Fruit fly (Drosophila melanogaster) whole organism, embryonic: ENCODE measurements around the gene CG31161.

Source experiments
- Abd-B ChIP-seq: fragments of 200-800 bp; sonication (Bioruptor generic); optimal IDR thresholded peaks from 2 replicates; lab custom pipeline; 2018; ENCODE audit warnings: missing biosample characterization, mild to moderate bottlenecking, missing genetic modification characterization, moderate library complexity
- Atf6 ChIP-seq: fragments of 200-800 bp; sonication (Bioruptor generic); IDR thresholded peaks from 2 replicates; pipeline ENCODE4 v1.3.6; 2022; ENCODE audit warnings: missing biosample characterization, missing genetic modification characterization
- Blimp-1 ChIP-seq: fragments of 200-800 bp; sonication (Bioruptor generic); optimal IDR thresholded peaks from 3 replicates; lab custom pipeline; 2018; ENCODE audit warnings: missing biosample characterization, missing genetic modification characterization, mild to moderate bottlenecking, moderate library complexity, missing genetic modification reagents
- CG10462 ChIP-seq: fragments of 200-800 bp; sonication (Bioruptor generic); optimal IDR thresholded peaks from 2 replicates; lab custom pipeline; 2016; ENCODE audit warnings: missing biosample characterization, missing genetic modification characterization
- CG10654 ChIP-seq: fragments of 200-800 bp; sonication (Bioruptor generic); optimal IDR thresholded peaks from 2 replicates; lab custom pipeline; 2016; ENCODE audit warnings: missing biosample characterization, missing genetic modification characterization
- CG11398 ChIP-seq: fragments of 200-800 bp; sonication (Bioruptor generic); optimal IDR thresholded peaks from 2 replicates; lab custom pipeline; 2016; ENCODE audit warnings: missing biosample characterization, missing genetic modification characterization
- CG11560 ChIP-seq: fragments of 200-800 bp; sonication (Bioruptor generic); IDR thresholded peaks from 3 replicates; pipeline ENCODE4 v1.3.6; 2022; ENCODE audit warnings: missing biosample characterization, missing genetic modification characterization
- CG12155 ChIP-seq: fragments of 200-800 bp; sonication (Bioruptor generic); optimal IDR thresholded peaks from 3 replicates; lab custom pipeline; 2016; ENCODE audit warnings: missing biosample characterization, missing genetic modification characterization
- CG12299 ChIP-seq: fragments of 200-800 bp; sonication (Bioruptor generic); optimal IDR thresholded peaks from 2 replicates; lab custom pipeline; 2018; ENCODE audit warnings: missing biosample characterization, mild to moderate bottlenecking, missing genetic modification characterization
- CG13296 ChIP-seq: fragments of 200-800 bp; sonication (Bioruptor generic); optimal IDR thresholded peaks from 3 replicates; lab custom pipeline; 2018; ENCODE audit warnings: missing biosample characterization, mild to moderate bottlenecking, missing genetic modification characterization
- CG13424 ChIP-seq: fragments of 200-800 bp; sonication (Bioruptor generic); optimal IDR thresholded peaks from 2 replicates; lab custom pipeline; 2019; ENCODE audit warnings: missing biosample characterization, mild to moderate bottlenecking, missing genetic modification characterization, moderate library complexity
- CG15479 ChIP-seq: fragments of 200-800 bp; sonication (Bioruptor generic); optimal IDR thresholded peaks from 3 replicates; lab custom pipeline; 2019; ENCODE audit warnings: missing biosample characterization, mild to moderate bottlenecking, missing genetic modification characterization, moderate library complexity
- CG15696 ChIP-seq: fragments of 200-800 bp; sonication (Bioruptor generic); optimal IDR thresholded peaks from 2 replicates; lab custom pipeline; 2019; ENCODE audit warnings: missing biosample characterization, mild to moderate bottlenecking, missing genetic modification characterization, moderate library complexity
- CG17568 ChIP-seq: fragments of 200-800 bp; sonication (Bioruptor generic); optimal IDR thresholded peaks from 2 replicates; lab custom pipeline; 2018; ENCODE audit warnings: missing biosample characterization, mild to moderate bottlenecking, missing genetic modification characterization, moderate library complexity
- CG18619 ChIP-seq: fragments of 200-800 bp; sonication (Bioruptor generic); optimal IDR thresholded peaks from 3 replicates; lab custom pipeline; 2017; ENCODE audit warnings: missing biosample characterization, mild to moderate bottlenecking, missing genetic modification characterization
- CG2889 ChIP-seq: fragments of 200-800 bp; sonication (Bioruptor generic); IDR thresholded peaks from 3 replicates; pipeline ENCODE4 v1.3.6; 2022; ENCODE audit warnings: missing biosample characterization, missing genetic modification characterization
- CG33213 ChIP-seq: fragments of 200-800 bp; sonication (Bioruptor generic); optimal IDR thresholded peaks from 3 replicates; lab custom pipeline; 2016; ENCODE audit warnings: missing biosample characterization, missing genetic modification characterization
- CG3726 ChIP-seq: fragments of 200-800 bp; sonication (Bioruptor generic); IDR thresholded peaks from 3 replicates; pipeline ENCODE4, ENCODE4 v1.3.6; 2022; ENCODE audit warnings: missing biosample characterization, missing genetic modification characterization
- CG4424 ChIP-seq: fragments of 200-800 bp; sonication (Bioruptor generic); optimal IDR thresholded peaks from 3 replicates; lab custom pipeline; 2016; ENCODE audit warnings: missing biosample characterization, missing genetic modification characterization
- CG4707 ChIP-seq: fragments of 200-800 bp; sonication (Bioruptor generic); optimal IDR thresholded peaks from 2 replicates; lab custom pipeline; 2018; ENCODE audit warnings: missing biosample characterization, mild to moderate bottlenecking, missing genetic modification characterization, moderate library complexity
- CG7786 ChIP-seq: fragments of 200-800 bp; sonication (Bioruptor generic); optimal IDR thresholded peaks from 2 replicates; lab custom pipeline; 2016; ENCODE audit warnings: missing biosample characterization, missing genetic modification characterization
- Dek ChIP-seq: fragments of 200-800 bp; sonication (Bioruptor generic); optimal IDR thresholded peaks from 3 replicates; lab custom pipeline; 2019; ENCODE audit warnings: missing biosample characterization, mild to moderate bottlenecking, missing genetic modification characterization, moderate library complexity
- Doc3 ChIP-seq: fragments of 200-800 bp; sonication (Bioruptor generic); IDR thresholded peaks from 3 replicates; pipeline ENCODE4 v1.3.6; 2022; ENCODE audit warnings: missing biosample characterization, missing genetic modification characterization; ENCODE audit not compliant: partially characterized antibody
- Fer1 ChIP-seq: fragments of 200-800 bp; sonication (Bioruptor generic); optimal IDR thresholded peaks from 2 replicates; lab custom pipeline; 2017; ENCODE audit warnings: missing biosample characterization, mild to moderate bottlenecking, missing genetic modification characterization
- HLH4C ChIP-seq: fragments of 200-800 bp; sonication (Bioruptor generic); IDR thresholded peaks from 3 replicates; pipeline ENCODE4 v1.3.6; 2022; ENCODE audit warnings: missing biosample characterization, missing genetic modification characterization; ENCODE audit not compliant: partially characterized antibody
- Hmr ChIP-seq: fragments of 200-800 bp; sonication (Bioruptor generic); optimal IDR thresholded peaks from 3 replicates; lab custom pipeline; 2017; ENCODE audit warnings: mild to moderate bottlenecking, missing biosample characterization, missing genetic modification reagents, missing genetic modification characterization
- Hr39 ChIP-seq: fragments of >200 bp; optimal IDR thresholded peaks from 2 replicates; lab custom pipeline; 2017
- Rx ChIP-seq: fragments of 200-800 bp; sonication (Bioruptor generic); IDR thresholded peaks from 2 replicates; pipeline ENCODE4 v1.3.6; 2022; ENCODE audit warnings: missing biosample characterization, missing genetic modification characterization
- Sox102F ChIP-seq: fragments of 200-800 bp; sonication (Bioruptor generic); optimal IDR thresholded peaks from 2 replicates; lab custom pipeline; 2018; ENCODE audit warnings: missing biosample characterization, mild to moderate bottlenecking, missing genetic modification characterization, moderate library complexity
- br ChIP-seq: fragments of >200 bp; optimal IDR thresholded peaks from 2 replicates; lab custom pipeline; 2017
- croc ChIP-seq: fragments of 200-800 bp; sonication (Bioruptor generic); conservative IDR thresholded peaks from 3 replicates; pipeline ENCODE4 v1.3.6; 2022; ENCODE audit warnings: missing biosample characterization, missing genetic modification characterization
- crp ChIP-seq, 2 experiments: fragments of 200-800 bp; sonication (Bioruptor generic); optimal IDR thresholded peaks; 2 replicates in 1 of 2; 3 replicates in 1 of 2; lab custom pipeline; 2017; ENCODE audit warnings: missing biosample characterization in 2 of 2, missing genetic modification characterization in 2 of 2, mild to moderate bottlenecking in 1 of 2, moderate library complexity in 1 of 2
- da ChIP-seq: fragments of 200-800 bp; sonication (Bioruptor generic); optimal IDR thresholded peaks from 2 replicates; lab custom pipeline; 2016; ENCODE audit warnings: missing biosample characterization, missing genetic modification characterization
- ewg ChIP-seq: fragments of 200-800 bp; sonication (Bioruptor generic); optimal IDR thresholded peaks from 3 replicates; lab custom pipeline; 2017; ENCODE audit warnings: mild to moderate bottlenecking, missing biosample characterization, missing genetic modification reagents, missing genetic modification characterization
- fd96Cb ChIP-seq: fragments of 200-800 bp; sonication (Bioruptor generic); optimal IDR thresholded peaks from 2 replicates; lab custom pipeline; 2018; ENCODE audit warnings: missing biosample characterization, mild to moderate bottlenecking, missing genetic modification characterization, moderate library complexity
- fru ChIP-seq: fragments of >200 bp; optimal IDR thresholded peaks from 2 replicates; lab custom pipeline; 2017
- gsb-n ChIP-seq: fragments of 200-800 bp; sonication (Bioruptor generic); optimal IDR thresholded peaks from 3 replicates; lab custom pipeline; 2018; ENCODE audit warnings: missing biosample characterization, mild to moderate bottlenecking, missing genetic modification characterization
- her ChIP-seq: fragments of 200-800 bp; sonication (Bioruptor generic); optimal IDR thresholded peaks from 2 replicates; lab custom pipeline; 2016; ENCODE audit warnings: missing biosample characterization, missing genetic modification characterization
- pan ChIP-seq, 4 experiments: fragments of >200 bp in 3 of 4; fragments of 200-800 bp in 1 of 4; sonication (Bioruptor generic) in 1 of 4; optimal IDR thresholded peaks in 3 of 4; IDR thresholded peaks in 1 of 4; 2 replicates each; pipeline versions ENCODE4 v1.3.6 to Lab custom; 2017 to 2022; ENCODE audit warnings: missing biosample characterization in 2 of 4, missing genetic modification characterization in 2 of 4, mixed read lengths in 1 of 4
- pb ChIP-seq: fragments of 200-800 bp; sonication (Bioruptor generic); optimal IDR thresholded peaks from 3 replicates; lab custom pipeline; 2016; ENCODE audit warnings: missing biosample characterization, missing genetic modification characterization
- prd ChIP-seq, 3 experiments: fragments of >200 bp in 2 of 3; fragments of 200-800 bp in 1 of 3; sonication (Bioruptor generic) in 1 of 3; optimal IDR thresholded peaks in 2 of 3; IDR thresholded peaks in 1 of 3; 2 replicates in 2 of 3; 3 replicates in 1 of 3; pipeline versions ENCODE4 v1.3.6 to Lab custom; 2017 to 2022; ENCODE audit warnings: missing biosample characterization in 1 of 3, missing genetic modification characterization in 1 of 3
- repo ChIP-seq: fragments of 200-800 bp; sonication (Bioruptor generic); optimal IDR thresholded peaks from 2 replicates; lab custom pipeline; 2016; ENCODE audit warnings: missing biosample characterization, missing genetic modification characterization
- ro ChIP-seq: fragments of 200-800 bp; sonication (Bioruptor generic); IDR thresholded peaks from 2 replicates; pipeline ENCODE4 v1.3.6; 2022; ENCODE audit warnings: missing biosample characterization, missing genetic modification characterization
- scrt ChIP-seq: fragments of 200-800 bp; sonication (Bioruptor generic); optimal IDR thresholded peaks from 2 replicates; lab custom pipeline; 2018; ENCODE audit warnings: missing biosample characterization, mild to moderate bottlenecking, missing genetic modification characterization, moderate library complexity
- seq ChIP-seq: fragments of 200-800 bp; sonication (Bioruptor generic); IDR thresholded peaks from 2 replicates; pipeline ENCODE4 v1.3.6; 2022; ENCODE audit warnings: missing biosample characterization, missing genetic modification characterization
- shn ChIP-seq: fragments of 200-800 bp; sonication (Bioruptor generic); optimal IDR thresholded peaks from 3 replicates; lab custom pipeline; 2016; ENCODE audit warnings: missing biosample characterization, missing genetic modification characterization
- ssp ChIP-seq: fragments of 200-800 bp; sonication (Bioruptor generic); IDR thresholded peaks from 2 replicates; pipeline ENCODE4 v1.3.6; 2022; ENCODE audit warnings: missing biosample characterization, missing genetic modification characterization
- trem ChIP-seq: fragments of 200-800 bp; optimal IDR thresholded peaks from 3 replicates; lab custom pipeline; 2019; ENCODE audit warnings: missing biosample characterization, mild to moderate bottlenecking, missing genetic modification characterization, moderate library complexity
- unpg ChIP-seq: fragments of 200-800 bp; sonication (Bioruptor generic); optimal IDR thresholded peaks from 3 replicates; lab custom pipeline; 2018; ENCODE audit warnings: missing biosample characterization, mild to moderate bottlenecking, missing genetic modification characterization, moderate library complexity

Gene CG31161

dm6 chr3R:22625514-22626333, 9.4 kb downstream of the CG31161 start (continued):
- TF ChIP-seq CG18619 = peak; percentile 41
- peak; percentile 46 for TF ChIP-seq CG13424
- no peak for TF ChIP-seq CG17568 (GFP tag; lab: Kevin White, UChicago)
- peak; percentile 54 for TF ChIP-seq Blimp-1 (GFP tag; lab: Kevin White, UChicago)
- TF ChIP-seq fru = no peak
- TF ChIP-seq scrt = no peak
- TF ChIP-seq fd96Cb (tag; lab: Kevin White, UChicago) = peak; percentile 56
- peak; percentile 29 for TF ChIP-seq Abd-B (GFP tag; lab: Kevin White, UChicago)
- TF ChIP-seq prd (optimal IDR thresholded peaks at IDR 0.05; lab: Kevin White, UChicago) = no peak
- 0 out of 3 replicates have a peak, but pooled peaks have one; percentile 30 for TF ChIP-seq prd (GFP tag; IDR thresholded peaks at IDR 0.05; lab: Robert Waterston, UW)
- TF ChIP-seq her (GFP tag; lab: Kevin White, UChicago) = no peak
- TF ChIP-seq CG15696 = no peak
- peak; percentile 32 for TF ChIP-seq CG4424 (GFP tag; lab: Kevin White, UChicago)
- no peak for TF ChIP-seq CG10654 (GFP tag; lab: Kevin White, UChicago)
- TF ChIP-seq CG11560 (tag; lab: Robert Waterston, UW) = no peak
- TF ChIP-seq CG3726 = no peak
- no peak for TF ChIP-seq ro (GFP tag; lab: Robert Waterston, UW)
- TF ChIP-seq Hmr (GFP tag; lab: Kevin White, UChicago) = peak; percentile 58
- TF ChIP-seq CG15479 (GFP tag; lab: Kevin White, UChicago) = no peak
- TF ChIP-seq pb (GFP tag; lab: Kevin White, UChicago) = no peak
- no peak for TF ChIP-seq CG11398 (GFP tag; lab: Kevin White, UChicago)
- TF ChIP-seq shn (GFP tag; lab: Kevin White, UChicago) = no peak
- TF ChIP-seq croc (GFP tag; lab: Robert Waterston, UW) = no peak
- peak; percentile 60 for TF ChIP-seq Sox102F (GFP tag; lab: Kevin White, UChicago)
- TF ChIP-seq Doc3 (GFP tag; lab: Robert Waterston, UW) = no peak
- TF ChIP-seq br (lab: Kevin White, UChicago) = no peak
- TF ChIP-seq CG33213 = no peak
- no peak for TF ChIP-seq CG13296
- no peak for TF ChIP-seq Dek
- peak; percentile 25 for TF ChIP-seq trem (tag; lab: Kevin White, UChicago)
- TF ChIP-seq Atf6 = no peak
- no peak for TF ChIP-seq CG2889 (GFP tag; lab: Robert Waterston, UW)
- 0 out of 2 replicates have a peak, but pooled peaks have one; percentile 17 for TF ChIP-seq seq (GFP tag; lab: Robert Waterston, UW)
- TF ChIP-seq gsb-n (tag; lab: Kevin White, UChicago) = peak; percentile 5
- peak; percentile 30 for TF ChIP-seq unpg (GFP tag; lab: Kevin White, UChicago)
- no peak for TF ChIP-seq HLH4C (GFP tag; lab: Robert Waterston, UW)
- no peak for TF ChIP-seq Rx
- TF ChIP-seq Fer1 (GFP tag; lab: Kevin White, UChicago) = no peak
- TF ChIP-seq CG12155 (GFP tag; lab: Kevin White, UChicago) = no peak
- no peak for TF ChIP-seq repo (GFP tag; lab: Kevin White, UChicago)
- no peak for TF ChIP-seq ssp (GFP tag; lab: Robert Waterston, UW)
- TF ChIP-seq CG4707 (GFP tag; lab: Kevin White, UChicago) = no peak
- TF ChIP-seq CG7786 (GFP tag; lab: Kevin White, UChicago) = no peak
- TF ChIP-seq CG10462 = peak; percentile 14
- TF ChIP-seq ewg (GFP tag; lab: Kevin White, UChicago) = peak; percentile 8
- no peak for TF ChIP-seq Hr39
- no peak for TF ChIP-seq da (GFP tag; lab: Kevin White, UChicago)
- no peak for TF ChIP-seq pan (optimal IDR thresholded peaks at IDR 0.05; lab: Kevin White, UChicago)
- no peak for TF ChIP-seq pan (GFP tag; optimal IDR thresholded peaks at IDR 0.05 in 1 of 2, IDR thresholded peaks at IDR 0.05 in 1 of 2)
- no peak for TF ChIP-seq crp (GFP tag; optimal IDR thresholded peaks at IDR 0.05; lab: Kevin White, UChicago)
- TF ChIP-seq CG12299 (tag; lab: Kevin White, UChicago) = no peak
